Fruit fly (Drosophila melanogaster) whole organism, embryonic: ENCODE data around the gene CG33191.

Source experiments
- ATbp ChIP-seq: fragments of 200-800 bp; sonication (Bioruptor generic); optimal IDR thresholded peaks from 2 replicates; lab custom pipeline; 2017; ENCODE audit warnings: missing biosample characterization, mild to moderate bottlenecking, missing genetic modification characterization, missing genetic modification reagents
- CG10654 ChIP-seq: fragments of 200-800 bp; sonication (Bioruptor generic); optimal IDR thresholded peaks from 2 replicates; lab custom pipeline; 2016; ENCODE audit warnings: missing biosample characterization, missing genetic modification characterization
- CG10959 ChIP-seq: fragments of 200-800 bp; sonication (Bioruptor generic); IDR thresholded peaks from 2 replicates; pipeline ENCODE4 v1.3.6; 2022; ENCODE audit warnings: missing biosample characterization, missing genetic modification characterization
- CG10979 ChIP-seq: fragments of 200-800 bp; sonication (Bioruptor generic); optimal IDR thresholded peaks from 2 replicates; lab custom pipeline; 2018; ENCODE audit warnings: missing biosample characterization, mild to moderate bottlenecking, missing genetic modification characterization, moderate library complexity
- CG11456 ChIP-seq: fragments of 200-800 bp; sonication (Bioruptor generic); IDR thresholded peaks from 3 replicates; pipeline ENCODE4 v1.3.6; 2022; ENCODE audit warnings: missing biosample characterization, missing genetic modification characterization
- CG11695 ChIP-seq: fragments of 200-800 bp; sonication (Bioruptor generic); IDR thresholded peaks from 3 replicates; pipeline ENCODE4 v1.3.6; 2022; ENCODE audit warnings: missing biosample characterization, missing genetic modification characterization
- CG12155 ChIP-seq: fragments of 200-800 bp; sonication (Bioruptor generic); optimal IDR thresholded peaks from 3 replicates; lab custom pipeline; 2016; ENCODE audit warnings: missing biosample characterization, missing genetic modification characterization
- CG12769 ChIP-seq: fragments of 200-800 bp; sonication (Bioruptor generic); optimal IDR thresholded peaks from 2 replicates; lab custom pipeline; 2019; ENCODE audit warnings: missing biosample characterization, mild to moderate bottlenecking, missing genetic modification characterization, moderate library complexity
- CG13296 ChIP-seq: fragments of 200-800 bp; sonication (Bioruptor generic); optimal IDR thresholded peaks from 3 replicates; lab custom pipeline; 2018; ENCODE audit warnings: missing biosample characterization, mild to moderate bottlenecking, missing genetic modification characterization
- CG13775 ChIP-seq: fragments of 200-800 bp; sonication (Bioruptor generic); optimal IDR thresholded peaks from 3 replicates; lab custom pipeline; 2017; ENCODE audit warnings: missing biosample characterization, mild to moderate bottlenecking, missing genetic modification characterization
- CG13894 ChIP-seq: fragments of 200-800 bp; sonication (Bioruptor generic); optimal IDR thresholded peaks from 3 replicates; lab custom pipeline; 2018; ENCODE audit warnings: missing biosample characterization, mild to moderate bottlenecking, missing genetic modification characterization, moderate library complexity
- CG14667 ChIP-seq: fragments of 200-800 bp; sonication (Bioruptor generic); IDR thresholded peaks from 2 replicates; pipeline ENCODE4 v1.3.6; 2022; ENCODE audit warnings: missing biosample characterization, missing genetic modification characterization
- CG15514 ChIP-seq: fragments of 200-800 bp; sonication (Bioruptor generic); optimal IDR thresholded peaks from 3 replicates; lab custom pipeline; 2017; ENCODE audit warnings: missing biosample characterization, missing genetic modification characterization, mild to moderate bottlenecking, moderate library complexity, missing genetic modification reagents
- CG15696 ChIP-seq: fragments of 200-800 bp; sonication (Bioruptor generic); optimal IDR thresholded peaks from 2 replicates; lab custom pipeline; 2019; ENCODE audit warnings: missing biosample characterization, mild to moderate bottlenecking, missing genetic modification characterization, moderate library complexity
- CG17568 ChIP-seq: fragments of 200-800 bp; sonication (Bioruptor generic); optimal IDR thresholded peaks from 2 replicates; lab custom pipeline; 2018; ENCODE audit warnings: missing biosample characterization, mild to moderate bottlenecking, missing genetic modification characterization, moderate library complexity
- CG3407 ChIP-seq: fragments of 200-800 bp; sonication (Bioruptor generic); optimal IDR thresholded peaks from 2 replicates; lab custom pipeline; 2018; ENCODE audit warnings: missing biosample characterization, mild to moderate bottlenecking, missing genetic modification characterization
- CG3838 ChIP-seq: fragments of 200-800 bp; sonication (Bioruptor generic); optimal IDR thresholded peaks from 3 replicates; lab custom pipeline; 2016; ENCODE audit warnings: missing biosample characterization, missing genetic modification characterization
- CG4282 ChIP-seq: fragments of 200-800 bp; sonication (Bioruptor generic); optimal IDR thresholded peaks from 2 replicates; lab custom pipeline; 2016; ENCODE audit warnings: missing biosample characterization, missing genetic modification characterization
- CG9437 ChIP-seq: fragments of 200-800 bp; sonication (Bioruptor generic); optimal IDR thresholded peaks from 2 replicates; lab custom pipeline; 2018; ENCODE audit warnings: missing biosample characterization, mild to moderate bottlenecking, missing genetic modification characterization
- CG9817 ChIP-seq: fragments of 200-800 bp; sonication (Bioruptor generic); optimal IDR thresholded peaks from 2 replicates; lab custom pipeline; 2018; ENCODE audit warnings: missing biosample characterization, mild to moderate bottlenecking, missing genetic modification characterization, moderate library complexity
- CG9932 ChIP-seq: fragments of 200-800 bp; sonication (Bioruptor generic); IDR thresholded peaks from 2 replicates; pipeline ENCODE4 v1.3.6; 2022; ENCODE audit warnings: missing biosample characterization, missing genetic modification characterization
- Chrac-16 ChIP-seq: fragments of 200-800 bp; sonication (Bioruptor generic); optimal IDR thresholded peaks from 3 replicates; lab custom pipeline; 2016; ENCODE audit warnings: missing biosample characterization, missing genetic modification characterization
- Deaf1 ChIP-seq: fragments of 200-800 bp; optimal IDR thresholded peaks from 3 replicates; lab custom pipeline; 2019; ENCODE audit warnings: missing biosample characterization, mild to moderate bottlenecking, missing genetic modification characterization, moderate library complexity
- E2f1 ChIP-seq: fragments of 200-800 bp; sonication (Bioruptor generic); IDR thresholded peaks from 2 replicates; pipeline ENCODE4 v1.3.6; 2022; ENCODE audit warnings: missing biosample characterization, missing genetic modification characterization
- Fer2 ChIP-seq: fragments of 200-800 bp; sonication (Bioruptor generic); optimal IDR thresholded peaks from 2 replicates; lab custom pipeline; 2018; ENCODE audit warnings: missing biosample characterization, mild to moderate bottlenecking, missing genetic modification characterization, moderate library complexity
- Fer3 ChIP-seq: fragments of 200-800 bp; sonication (Bioruptor generic); optimal IDR thresholded peaks from 2 replicates; lab custom pipeline; 2018; ENCODE audit warnings: missing biosample characterization, mild to moderate bottlenecking, missing genetic modification characterization, moderate library complexity
- HHEX ChIP-seq: fragments of 200-800 bp; sonication (Bioruptor generic); optimal IDR thresholded peaks from 3 replicates; lab custom pipeline; 2017; ENCODE audit warnings: missing biosample characterization, mild to moderate bottlenecking, missing genetic modification characterization, missing genetic modification reagents
- Hey ChIP-seq: fragments of 200-800 bp; sonication (Bioruptor generic); optimal IDR thresholded peaks from 3 replicates; lab custom pipeline; 2018; ENCODE audit warnings: missing biosample characterization, mild to moderate bottlenecking, missing genetic modification characterization
- HmgD ChIP-seq: fragments of 200-800 bp; sonication (Bioruptor generic); optimal IDR thresholded peaks from 3 replicates; lab custom pipeline; 2016; ENCODE audit warnings: missing biosample characterization, missing genetic modification characterization
- Hmr ChIP-seq: fragments of 200-800 bp; sonication (Bioruptor generic); optimal IDR thresholded peaks from 3 replicates; lab custom pipeline; 2017; ENCODE audit warnings: mild to moderate bottlenecking, missing biosample characterization, missing genetic modification reagents, missing genetic modification characterization
- MESR4 ChIP-seq: fragments of 200-800 bp; sonication (Bioruptor generic); optimal IDR thresholded peaks from 2 replicates; lab custom pipeline; 2018; ENCODE audit warnings: missing biosample characterization, mild to moderate bottlenecking, missing genetic modification characterization, moderate library complexity
- Max ChIP-seq: fragments of 200-800 bp; sonication (Bioruptor generic); optimal IDR thresholded peaks from 2 replicates; lab custom pipeline; 2016; ENCODE audit warnings: missing biosample characterization, mild to moderate bottlenecking, missing genetic modification characterization
- NC2α ChIP-seq: fragments of 200-800 bp; sonication (Bioruptor generic); optimal IDR thresholded peaks from 2 replicates; lab custom pipeline; 2016; ENCODE audit warnings: missing biosample characterization, missing genetic modification characterization
- Opbp ChIP-seq: fragments of 200-800 bp; sonication (Bioruptor generic); IDR thresholded peaks from 3 replicates; pipeline ENCODE4 v1.3.6; 2022; ENCODE audit warnings: missing biosample characterization, missing genetic modification characterization; ENCODE audit not compliant: partially characterized antibody
- PHDP ChIP-seq: fragments of 200-800 bp; sonication (Bioruptor generic); optimal IDR thresholded peaks from 3 replicates; lab custom pipeline; 2018; ENCODE audit warnings: missing biosample characterization, mild to moderate bottlenecking, missing genetic modification characterization, moderate library complexity
- Rx ChIP-seq: fragments of 200-800 bp; sonication (Bioruptor generic); IDR thresholded peaks from 2 replicates; pipeline ENCODE4 v1.3.6; 2022; ENCODE audit warnings: missing biosample characterization, missing genetic modification characterization
- ac ChIP-seq: fragments of 200-800 bp; sonication (Bioruptor generic); optimal IDR thresholded peaks from 3 replicates; lab custom pipeline; 2017; ENCODE audit warnings: missing biosample characterization, mild to moderate bottlenecking, missing genetic modification characterization
- ash1 ChIP-seq: fragments of 200-800 bp; sonication (Bioruptor generic); optimal IDR thresholded peaks from 2 replicates; lab custom pipeline; 2018; ENCODE audit warnings: missing biosample characterization, mild to moderate bottlenecking, missing genetic modification characterization
- bigmax ChIP-seq: fragments of 200-800 bp; sonication (Bioruptor generic); optimal IDR thresholded peaks from 2 replicates; lab custom pipeline; 2018; ENCODE audit warnings: missing biosample characterization, mild to moderate bottlenecking, missing genetic modification characterization
- cas ChIP-seq: fragments of 200-800 bp; sonication (Bioruptor generic); IDR thresholded peaks from 2 replicates; pipeline ENCODE4 v1.3.6; 2022; ENCODE audit warnings: missing biosample characterization, missing genetic modification characterization
- cato ChIP-seq: fragments of 200-800 bp; sonication (Bioruptor generic); optimal IDR thresholded peaks from 2 replicates; lab custom pipeline; 2016; ENCODE audit warnings: missing biosample characterization, missing genetic modification characterization, borderline replicate concordance
- dysf ChIP-seq: fragments of 200-800 bp; sonication (Bioruptor generic); IDR thresholded peaks from 3 replicates; pipeline ENCODE4 v1.3.6; 2022; ENCODE audit warnings: missing biosample characterization, missing genetic modification characterization
- fru ChIP-seq: fragments of >200 bp; optimal IDR thresholded peaks from 2 replicates; lab custom pipeline; 2017
- h ChIP-seq: fragments of >200 bp; optimal IDR thresholded peaks from 2 replicates; lab custom pipeline; 2017
- kah ChIP-seq: fragments of 200-800 bp; sonication (Bioruptor generic); optimal IDR thresholded peaks from 2 replicates; lab custom pipeline; 2018; ENCODE audit warnings: missing biosample characterization, mild to moderate bottlenecking, missing genetic modification characterization
- otp ChIP-seq: fragments of 200-800 bp; sonication (Bioruptor generic); IDR thresholded peaks from 3 replicates; pipeline ENCODE4, ENCODE4 v1.3.6; 2022; ENCODE audit warnings: missing biosample characterization, missing genetic modification characterization
- pnt ChIP-seq: fragments of 200-800 bp; sonication (Bioruptor generic); optimal IDR thresholded peaks from 3 replicates; lab custom pipeline; 2016; ENCODE audit warnings: missing biosample characterization, missing genetic modification characterization
- pros ChIP-seq: fragments of 200-800 bp; sonication (Bioruptor generic); optimal IDR thresholded peaks from 3 replicates; lab custom pipeline; 2019; ENCODE audit warnings: missing biosample characterization, mild to moderate bottlenecking, missing genetic modification characterization, moderate library complexity
- pum ChIP-seq: fragments of 200-800 bp; sonication (Bioruptor generic); optimal IDR thresholded peaks from 2 replicates; lab custom pipeline; 2016; ENCODE audit warnings: missing biosample characterization, missing genetic modification characterization
- ranshi ChIP-seq: fragments of 200-800 bp; sonication (Bioruptor generic); IDR thresholded peaks from 2 replicates; pipeline ENCODE4 v1.3.6; 2022; ENCODE audit warnings: missing biosample characterization, missing genetic modification characterization
- so ChIP-seq: fragments of 200-800 bp; sonication (Bioruptor generic); IDR thresholded peaks from 3 replicates; pipeline ENCODE4 v1.3.6; 2022; ENCODE audit warnings: missing biosample characterization, missing genetic modification characterization
- tio ChIP-seq: fragments of 200-800 bp; sonication (Bioruptor generic); optimal IDR thresholded peaks from 2 replicates; lab custom pipeline; 2017; ENCODE audit warnings: missing biosample characterization, missing genetic modification characterization, inconsistent platforms
- vnd ChIP-seq: fragments of 200-800 bp; sonication (Bioruptor generic); IDR thresholded peaks from 3 replicates; pipeline ENCODE4 v1.3.6; 2022; ENCODE audit warnings: missing biosample characterization, missing genetic modification characterization; ENCODE audit not compliant: partially characterized antibody
- wek ChIP-seq: fragments of 200-800 bp; sonication (Bioruptor generic); optimal IDR thresholded peaks from 3 replicates; lab custom pipeline; 2018; ENCODE audit warnings: missing biosample characterization, mild to moderate bottlenecking, missing genetic modification characterization, moderate library complexity

CG33191 gene

dm6 chr3R:8744198-8744597, 35.5 kb downstream of the CG33191 start (continued):
- peak; percentile 3 for TF ChIP-seq CG3407 (GFP tag; lab: Kevin White, UChicago)
- no peak for TF ChIP-seq CG3838 (GFP tag; lab: Kevin White, UChicago)
- TF ChIP-seq Opbp (GFP tag; lab: Robert Waterston, UW) = no peak
- TF ChIP-seq so (GFP tag; lab: Robert Waterston, UW) = peak; percentile 42; the same call in 1 of the 3 replicates
- no peak for TF ChIP-seq CG10979
- TF ChIP-seq Max (GFP tag; lab: Kevin White, UChicago) = peak; percentile 14
- peak; percentile 17 for TF ChIP-seq CG13296
- TF ChIP-seq E2f1 = peak; percentile 59; the same call in 1 of the 2 replicates
- no peak for TF ChIP-seq vnd (GFP tag; lab: Robert Waterston, UW)
- no peak for TF ChIP-seq kah (GFP tag; lab: Kevin White, UChicago)
- TF ChIP-seq pum (GFP tag; lab: Kevin White, UChicago) = peak; percentile 31
- TF ChIP-seq MESR4 = no peak
- no peak for TF ChIP-seq cas (GFP tag; lab: Robert Waterston, UW)
- TF ChIP-seq HmgD (GFP tag; lab: Kevin White, UChicago) = no peak
- no peak for TF ChIP-seq CG15696 (tag; lab: Kevin White, UChicago)
- TF ChIP-seq Chrac-16 = peak; percentile 28
- peak; percentile 61 for TF ChIP-seq ranshi (GFP tag; lab: Robert Waterston, UW)
- TF ChIP-seq HHEX (GFP tag; lab: Kevin White, UChicago) = peak; percentile 10
- TF ChIP-seq bigmax = no peak
- no peak for TF ChIP-seq CG17568 (GFP tag; lab: Kevin White, UChicago)
- peak; percentile 10 for TF ChIP-seq CG9437 (GFP tag; lab: Kevin White, UChicago)
- TF ChIP-seq pros (GFP tag; lab: Kevin White, UChicago) = no peak
- no peak for TF ChIP-seq ac (GFP tag; lab: Kevin White, UChicago)
- TF ChIP-seq cato = no peak
- peak; percentile 74 for TF ChIP-seq dysf (GFP tag; lab: Robert Waterston, UW)
- no peak for TF ChIP-seq fru (lab: Kevin White, UChicago)
- TF ChIP-seq CG14667 (GFP tag; lab: Robert Waterston, UW) = 0 out of 2 replicates have a peak, but pooled peaks have one; percentile 27
- TF ChIP-seq CG11695 = peak; percentile 42; the same call in 2 of the 3 replicates
- peak; percentile 61 for TF ChIP-seq ATbp
- no peak for TF ChIP-seq NC2α (GFP tag; lab: Kevin White, UChicago)
- no peak for TF ChIP-seq CG10959 (GFP tag; lab: Robert Waterston, UW)
- TF ChIP-seq CG9932 (GFP tag; lab: Robert Waterston, UW) = peak; percentile 39; the same call in 1 of the 2 replicates
- peak; percentile 32 for TF ChIP-seq CG12769 (tag; lab: Kevin White, UChicago)
- no peak for TF ChIP-seq ash1 (GFP tag; lab: Kevin White, UChicago)
- TF ChIP-seq PHDP (tag; lab: Kevin White, UChicago) = peak; percentile 52
- TF ChIP-seq Hmr (GFP tag; lab: Kevin White, UChicago) = peak; percentile 67
- TF ChIP-seq Rx (GFP tag; lab: Robert Waterston, UW) = no peak
- no peak for TF ChIP-seq CG12155 (GFP tag; lab: Kevin White, UChicago)
- peak; percentile 26 for TF ChIP-seq tio (GFP tag; lab: Kevin White, UChicago)
- peak; percentile 72; the same call in 1 of the 3 replicates for TF ChIP-seq CG11456
- TF ChIP-seq Hey (tag; lab: Kevin White, UChicago) = no peak

DNA sequence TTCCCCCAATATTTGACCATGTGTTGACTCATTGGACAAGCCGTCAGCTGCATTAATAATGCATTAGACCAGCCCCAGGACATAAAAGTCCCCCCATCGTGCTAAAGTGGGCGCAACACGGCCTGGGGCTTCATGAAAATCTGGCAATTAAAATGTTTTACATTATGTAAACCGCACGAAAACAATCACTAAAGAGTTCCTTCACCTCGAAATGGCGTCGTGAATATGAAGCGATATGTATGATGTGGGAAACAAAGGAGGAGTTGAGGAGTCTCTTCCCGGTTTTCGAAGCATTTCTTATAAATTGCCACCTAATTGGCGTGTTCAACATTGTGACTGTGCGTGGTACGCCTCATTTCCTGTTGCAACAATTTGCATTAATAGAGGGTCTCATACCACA, 37.1 kb downstream of the CG33191 start:
- TF ChIP-seq CG13894 = no peak
- no peak for TF ChIP-seq otp
- TF ChIP-seq Deaf1 (tag; lab: Kevin White, UChicago) = no peak
- no peak for TF ChIP-seq CG9817 (tag; lab: Kevin White, UChicago)
- no peak for TF ChIP-seq CG13775 (GFP tag; lab: Kevin White, UChicago)
- no peak for TF ChIP-seq pnt (GFP tag; lab: Kevin White, UChicago)
- no peak for TF ChIP-seq wek (GFP tag; lab: Kevin White, UChicago)
- TF ChIP-seq CG15514 (GFP tag; lab: Kevin White, UChicago) = no peak
- TF ChIP-seq Fer3 (tag; lab: Kevin White, UChicago) = no peak
- TF ChIP-seq h (lab: Kevin White, UChicago) = no peak
- no peak for TF ChIP-seq CG10654 (GFP tag; lab: Kevin White, UChicago)
- TF ChIP-seq Fer2 (tag; lab: Kevin White, UChicago) = no peak
- no peak for TF ChIP-seq CG4282
